Worm (Caenorhabditis elegans): ENCODE data around the gene Y53F4B.24.

Gene Y53F4B.24

ce11 chrII:15165681-15166235 is 31.5 kb upstream of the Y53F4B.24 start, which contains the start of gene gst-27 (continued):
- peak; percentile 69 for TF ChIP-seq unc-86 (tag; optimal IDR thresholded peaks at IDR 0.05)
- peak; percentile 87 for TF ChIP-seq sox-4 (tag; optimal IDR thresholded peaks at IDR 0.05)
- peak; percentile 23 for TF ChIP-seq ceh-22 (tag; optimal IDR thresholded peaks at IDR 0.05)
- TF ChIP-seq pha-4 (tag; optimal IDR thresholded peaks at IDR 0.05) = no peak
- peak; percentile 81 for TF ChIP-seq ref-2 (tag; optimal IDR thresholded peaks at IDR 0.05)
- TF ChIP-seq T23F11.4 (GFP tag; optimal IDR thresholded peaks at IDR 0.05) = peak; percentile 66
- peak; percentile 81 for TF ChIP-seq pat-9 (tag; optimal IDR thresholded peaks at IDR 0.05)
- no peak for TF ChIP-seq ceh-9 (tag; optimal IDR thresholded peaks at IDR 0.05)
- TF ChIP-seq lim-6 (tag; optimal IDR thresholded peaks at IDR 0.05) = peak; percentile 47
- peak; percentile 82 for TF ChIP-seq rnt-1 (tag; optimal IDR thresholded peaks at IDR 0.05)
- peak; percentile 73 for TF ChIP-seq ceh-31 (tag; optimal IDR thresholded peaks at IDR 0.05)
- TF ChIP-seq madf-2 (tag; optimal IDR thresholded peaks at IDR 0.05) = peak; percentile 72
- TF ChIP-seq pag-3 (tag; optimal IDR thresholded peaks at IDR 0.05; ENCODE audit: borderline replicate concordance) = peak; percentile 34
- peak; percentile 54 for TF ChIP-seq pha-2 (tag; optimal IDR thresholded peaks at IDR 0.05)
- TF ChIP-seq pros-1 (tag; optimal IDR thresholded peaks at IDR 0.05) = peak; percentile 57
- TF ChIP-seq nhr-11 (tag; optimal IDR thresholded peaks at IDR 0.05) = no peak
- peak; percentile 49 for TF ChIP-seq tbx-7 (tag; optimal IDR thresholded peaks at IDR 0.05)
- peak; percentile 79 for TF ChIP-seq fkh-6 (tag; optimal IDR thresholded peaks at IDR 0.05)
- peak; percentile 55 for TF ChIP-seq ceh-24 (tag; optimal IDR thresholded peaks at IDR 0.05)
- TF ChIP-seq ceh-48 (tag; optimal IDR thresholded peaks at IDR 0.05) = peak; percentile 71
- TF ChIP-seq odd-2 (tag; optimal IDR thresholded peaks at IDR 0.05) = peak; percentile 50
- TF ChIP-seq ceh-6 (GFP tag; optimal IDR thresholded peaks at IDR 0.05) = peak; percentile 85

- no peak for TF ChIP-seq hlh-6 (tag; optimal IDR thresholded peaks at IDR 0.05)
These were observed 30.2 kb upstream of the Y53F4B.24 start, which contains the start of gene gst-26 for ce11 chrII:15164453-15164852. Gene gst-26 (minus strand): TSS chrII:15164553.

- TF ChIP-seq dve-1 (tag; optimal IDR thresholded peaks at IDR 0.05) (peak; percentile 51), tbx-7 (tag; optimal IDR thresholded peaks at IDR 0.05) (no peak)
These were observed 24.1 kb upstream of the Y53F4B.24 start for ce11 chrII:15158364-15158763.

- no peak for TF ChIP-seq lim-6 (tag; optimal IDR thresholded peaks at IDR 0.05)
- no peak for TF ChIP-seq hlh-6 (tag; optimal IDR thresholded peaks at IDR 0.05)
- no peak for TF ChIP-seq gmeb-2 (tag; optimal IDR thresholded peaks at IDR 0.05)
- TF ChIP-seq nfya-1 (tag; optimal IDR thresholded peaks at IDR 0.05) = no peak
- no peak for TF ChIP-seq pha-2 (tag; optimal IDR thresholded peaks at IDR 0.05)
These were observed 23.6 kb upstream of the Y53F4B.24 start, which contains the start of gene ptr-20 for ce11 chrII:15157880-15158279. Gene ptr-20 (plus strand): TSS chrII:15158180.

ce11 chrII:15148442-15148841 is 14.2 kb upstream of the Y53F4B.24 start:
- no peak for TF ChIP-seq che-1 (tag; optimal IDR thresholded peaks at IDR 0.05)
- TF ChIP-seq madf-2 (tag; optimal IDR thresholded peaks at IDR 0.05) = no peak
- TF ChIP-seq ceh-34 (tag; optimal IDR thresholded peaks at IDR 0.05) = no peak
- no peak for TF ChIP-seq tbx-2 (tag; optimal IDR thresholded peaks at IDR 0.05)
- TF ChIP-seq pat-9 (tag; optimal IDR thresholded peaks at IDR 0.05) = no peak
- no peak for TF ChIP-seq ceh-2 (tag; optimal IDR thresholded peaks at IDR 0.05)
- TF ChIP-seq nfya-1 (tag; optimal IDR thresholded peaks at IDR 0.05) = no peak

ce11 chrII:15145594-15145993 is 11.4 kb upstream of the Y53F4B.24 start, which contains the start of gene Y53F4B.27:
Gene Y53F4B.27 (plus strand): TSS chrII:15145894.
- no peak for TF ChIP-seq ceh-34 (tag; optimal IDR thresholded peaks at IDR 0.05)
- TF ChIP-seq ceh-45 (GFP tag; IDR thresholded peaks at IDR 0.05) = no peak
- TF ChIP-seq madf-2 (tag; optimal IDR thresholded peaks at IDR 0.05) = no peak
- TF ChIP-seq hlh-30 (tag; optimal IDR thresholded peaks at IDR 0.05; ENCODE audit: insufficient read depth) = no peak
- no peak for TF ChIP-seq unc-55 (GFP tag; optimal IDR thresholded peaks at IDR 0.05)
- TF ChIP-seq ceh-24 (tag; optimal IDR thresholded peaks at IDR 0.05) = no peak
- TF ChIP-seq dmd-4 (tag; optimal IDR thresholded peaks at IDR 0.05; ENCODE audit: borderline replicate concordance) = no peak
- no peak for TF ChIP-seq T23F11.4 (GFP tag; optimal IDR thresholded peaks at IDR 0.05)
- TF ChIP-seq ztf-16 (tag; optimal IDR thresholded peaks at IDR 0.05) = no peak
- TF ChIP-seq unc-86 (tag; optimal IDR thresholded peaks at IDR 0.05) = no peak
- TF ChIP-seq sdc-2 (tag; optimal IDR thresholded peaks at IDR 0.05) = no peak
- TF ChIP-seq sox-4 (tag; optimal IDR thresholded peaks at IDR 0.05) = no peak
- no peak for TF ChIP-seq C08G9.2 (tag; optimal IDR thresholded peaks at IDR 0.05)
- no peak for TF ChIP-seq nfya-1 (tag; optimal IDR thresholded peaks at IDR 0.05)
- no peak for TF ChIP-seq ceh-6 (GFP tag; optimal IDR thresholded peaks at IDR 0.05)
- no peak for TF ChIP-seq pha-4 (tag; optimal IDR thresholded peaks at IDR 0.05)
- TF ChIP-seq ceh-9 (tag; optimal IDR thresholded peaks at IDR 0.05) = no peak
- no peak for TF ChIP-seq zip-5 (tag; optimal IDR thresholded peaks at IDR 0.05)
- no peak for TF ChIP-seq tbx-7 (tag; optimal IDR thresholded peaks at IDR 0.05)
- no peak for TF ChIP-seq K09A11.1 (tag; optimal IDR thresholded peaks at IDR 0.05; ENCODE audit: insufficient read depth)

Measured in whole organism, late embryonic.